Fruit fly (Drosophila melanogaster): ENCODE results near the gene CG9641.

DNA sequence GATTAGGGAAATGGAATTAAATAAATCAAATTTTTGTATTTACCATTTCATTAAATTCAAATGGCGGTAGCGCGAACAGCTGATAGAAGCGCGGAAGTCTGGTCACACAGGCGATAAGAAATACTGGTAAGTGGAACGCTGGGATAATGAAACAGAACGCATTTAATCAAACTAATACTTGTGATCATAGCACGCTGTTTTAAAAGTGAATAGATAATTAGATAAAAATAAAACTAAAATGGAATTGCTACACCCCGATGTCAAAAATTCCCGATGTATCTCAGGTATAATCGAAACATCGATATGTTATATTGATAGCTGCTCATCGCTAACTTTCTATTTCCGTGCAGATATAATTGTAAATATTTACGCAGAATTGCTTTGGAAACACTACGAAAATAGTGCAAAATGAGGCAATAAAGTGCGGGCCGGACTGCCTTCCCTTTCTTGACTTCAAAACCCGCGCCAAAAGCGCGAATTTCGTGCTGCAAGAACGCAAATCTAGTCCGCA, 16.1 kb upstream of the CG9641 start, which contains the start of the genes okr and CG3558:
- TF ChIP-seq CTCF (optimal IDR thresholded peaks at IDR 0.05) (peak in 1 of 2 experiments; percentile 2), CG8478 (optimal IDR thresholded peaks at IDR 0.05) (no peak)

All from S2 (cell line).